Worm (Caenorhabditis elegans) whole organism, young adult: ENCODE results near the gene ceh-40.

Source experiments
- F10E7.11 ChIP-seq: sonication (generic microtip); optimal IDR thresholded peaks from 2 replicates; lab custom pipeline; 2017; ENCODE audit warnings: mild to moderate bottlenecking, missing genetic modification characterization, moderate library complexity, missing compliant biosample characterization
- ccch-3 ChIP-seq: fragments of 200-800 bp; sonication (Bioruptor generic); optimal IDR thresholded peaks from 2 replicates; lab custom pipeline; 2018; ENCODE audit warnings: mild to moderate bottlenecking, missing genetic modification characterization, missing compliant biosample characterization
- cebp-2 ChIP-seq: fragments of 200-800 bp; sonication (Bioruptor generic); IDR thresholded peaks from 2 replicates; pipeline ENCODE4 v1.3.6; 2022; ENCODE audit warnings: missing genetic modification characterization, missing compliant biosample characterization
- ceh-79 ChIP-seq: sonication (generic microtip); optimal IDR thresholded peaks from 2 replicates; lab custom pipeline; 2017; ENCODE audit warnings: mild to moderate bottlenecking, missing genetic modification characterization, missing compliant biosample characterization
- die-1 ChIP-seq: sonication (generic microtip); optimal IDR thresholded peaks from 2 replicates; lab custom pipeline; 2016; ENCODE audit warnings: missing genotype, mild to moderate bottlenecking, missing genetic modification characterization, missing compliant biosample characterization
- gei-17 ChIP-seq: fragments of 200-800 bp; sonication (Bioruptor generic); optimal IDR thresholded peaks from 2 replicates; lab custom pipeline; 2018; ENCODE audit warnings: mild to moderate bottlenecking, missing genetic modification characterization, missing compliant biosample characterization
- hmg-1.2 ChIP-seq: fragments of 200-800 bp; sonication (Bioruptor generic); IDR thresholded peaks from 2 replicates; pipeline ENCODE4 v1.3.6; 2022; ENCODE audit warnings: missing genetic modification reagents, missing genetic modification characterization, missing compliant biosample characterization
- lin-40 ChIP-seq: sonication (generic microtip); optimal IDR thresholded peaks from 2 replicates; lab custom pipeline; 2016; ENCODE audit warnings: missing genetic modification characterization, mild to moderate bottlenecking, missing compliant biosample characterization, missing genotype, missing genetic modification reagents
- mcd-1 ChIP-seq: fragments of 200-800 bp; sonication (Bioruptor generic); IDR thresholded peaks from 2 replicates; pipeline ENCODE4 v1.3.6; 2022; ENCODE audit warnings: missing genetic modification reagents, missing genetic modification characterization, missing compliant biosample characterization
- snpc-4 ChIP-seq, 5 experiments: fragments of 150-350 bp in 1 of 5; sonication (generic microtip) in 4 of 5; optimal IDR thresholded peaks; 2 replicates each; lab custom pipeline; 2014 to 2018; ENCODE audit warnings: missing genetic modification characterization in 5 of 5, missing biosample characterization in 3 of 5, antibody characterized with exemption in 2 of 5, mild to moderate bottlenecking in 2 of 5, missing compliant biosample characterization in 2 of 5, missing genotype in 2 of 5, moderate library complexity in 2 of 5, missing genetic modification reagents in 1 of 5
- unc-130 ChIP-seq: sonication (generic microtip); optimal IDR thresholded peaks from 2 replicates; lab custom pipeline; 2016; ENCODE audit warnings: missing genetic modification reagents, missing genetic modification characterization, missing compliant biosample characterization
- unc-62 ChIP-seq: fragments of 150-350 bp; optimal IDR thresholded peaks from 2 replicates; lab custom pipeline; 2014; ENCODE audit warnings: missing biosample characterization, missing genetic modification reagents, missing genetic modification characterization
- ztf-6 ChIP-seq: fragments of 200-800 bp; sonication (Bioruptor generic); IDR thresholded peaks from 2 replicates; pipeline ENCODE4 v1.3.6; 2022; ENCODE audit warnings: missing genetic modification reagents, missing genetic modification characterization, missing compliant biosample characterization

DNA sequence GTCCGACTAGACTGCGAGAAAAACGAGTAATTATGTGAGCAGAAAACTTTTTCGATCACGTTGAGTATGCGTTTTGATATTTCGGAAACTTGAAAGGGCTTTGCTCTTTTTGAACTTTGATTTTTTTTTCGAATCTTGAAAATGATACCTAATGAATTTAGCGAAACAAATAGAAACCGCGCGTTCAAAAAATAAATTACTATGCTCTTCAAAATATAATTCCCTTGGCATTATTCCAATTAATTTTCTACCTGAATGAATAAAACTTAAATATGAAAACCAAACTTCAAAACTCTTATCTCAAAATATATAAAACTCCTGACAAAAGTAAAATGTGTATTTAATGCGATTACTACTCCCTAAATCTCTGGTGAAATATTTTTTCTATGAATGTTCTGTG lies 5.3 kb downstream of the ceh-40 start, which contains the start of gene xtr-2:
- TF ChIP-seq unc-130 (no peak), ztf-6 (no peak), ccch-3 (GFP tag; lab: Kevin White, UChicago) (no peak), hmg-1.2 (GFP tag; lab: Robert Waterston, UW) (no peak), ceh-79 (no peak), gei-17 (GFP tag; lab: Kevin White, UChicago) (no peak), die-1 (no peak), cebp-2 (no peak), F10E7.11 (tag; lab: Kevin White, UChicago) (no peak), snpc-4 (GFP tag; optimal IDR thresholded peaks at IDR 0.05; lab: Kevin White, UChicago) (no peak), snpc-4 (tag; optimal IDR thresholded peaks at IDR 0.05; lab: Kevin White, UChicago) (no peak), unc-62 (no peak), lin-40 (tag; lab: Kevin White, UChicago) (no peak), mcd-1 (no peak)
